Worm (Caenorhabditis elegans) whole organism, L4 larva: ENCODE measurements around the gene C34D4.3.

Experiments
- R02D3.7 ChIP-seq: fragments of 150-350 bp; sonication (generic microtip); optimal IDR thresholded peaks from 3 replicates; lab custom pipeline; 2014; ENCODE audit warnings: missing biosample characterization, missing genetic modification characterization
- ceh-82 ChIP-seq: sonication (generic microtip); optimal IDR thresholded peaks from 2 replicates; lab custom pipeline; 2017; ENCODE audit warnings: missing biosample characterization, missing genetic modification characterization
- dpl-1 ChIP-seq: fragments of 150-350 bp; optimal IDR thresholded peaks from 2 replicates; lab custom pipeline; 2014; ENCODE audit warnings: missing biosample characterization, missing genetic modification reagents, missing genetic modification characterization
- jun-1 ChIP-seq: fragments of 150-350 bp; optimal IDR thresholded peaks from 2 replicates; lab custom pipeline; 2014; ENCODE audit warnings: missing biosample characterization, missing genetic modification reagents, missing genetic modification characterization
- lin-15B ChIP-seq: fragments of 150-350 bp; sonication (generic microtip); optimal IDR thresholded peaks from 3 replicates; lab custom pipeline; 2014; ENCODE audit warnings: missing biosample characterization, missing genetic modification characterization
- nhr-11 ChIP-seq: fragments of 150-350 bp; optimal IDR thresholded peaks from 2 replicates; lab custom pipeline; 2014; ENCODE audit warnings: missing biosample characterization, missing genetic modification characterization
- nhr-237 ChIP-seq: sonication (generic microtip); optimal IDR thresholded peaks from 2 replicates; lab custom pipeline; 2017; ENCODE audit warnings: missing biosample characterization, missing genetic modification characterization
- unc-130 ChIP-seq: sonication (generic microtip); optimal IDR thresholded peaks from 2 replicates; lab custom pipeline; 2016; ENCODE audit warnings: missing genetic modification reagents, missing genetic modification characterization, missing compliant biosample characterization

DNA sequence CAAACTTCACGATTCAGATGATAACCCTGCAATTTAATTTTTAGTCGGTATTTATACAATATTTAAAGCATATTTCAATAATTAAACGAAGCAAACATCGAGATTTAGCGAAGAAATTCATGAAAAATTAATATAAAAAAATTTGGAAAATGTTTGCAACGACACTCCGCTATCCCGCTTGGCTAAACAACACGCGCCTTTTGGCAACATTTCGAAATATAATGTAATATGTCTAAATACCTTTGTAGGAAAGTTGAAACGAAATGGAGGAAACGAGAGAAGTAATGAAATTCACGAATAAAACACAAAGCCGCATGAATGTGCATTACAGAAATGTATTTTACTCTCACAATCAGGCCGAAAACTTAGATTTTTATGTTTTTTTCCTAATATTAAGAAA lies 12.3 kb downstream of the C34D4.3 start, which contains the start of gene rpc-1:
- TF ChIP-seq nhr-11 (tag; lab: Kevin White, UChicago) (no peak), unc-130 (GFP tag; lab: Kevin White, UChicago) (no peak), lin-15B (tag; lab: Kevin White, UChicago) (no peak), nhr-237 (tag; lab: Kevin White, UChicago) (no peak), jun-1 (tag; lab: Kevin White, UChicago) (no peak), dpl-1 (GFP tag; lab: Kevin White, UChicago) (peak; percentile 69), ceh-82 (tag; lab: Kevin White, UChicago) (no peak), R02D3.7 (tag; lab: Kevin White, UChicago) (no peak)
